Worm (Caenorhabditis elegans): ENCODE measurements around the gene F35E8.13.

F35E8.13 gene

ce11 chrV:15890115-15890514, 33.0 kb upstream of the F35E8.13 start:
- TF ChIP-seq flh-1 (GFP tag; optimal IDR thresholded peaks at IDR 0.05) (no peak), unc-39 (tag; optimal IDR thresholded peaks at IDR 0.05) (no peak)

- no peak for TF ChIP-seq elt-3 (tag; optimal IDR thresholded peaks at IDR 0.05)
- no peak for TF ChIP-seq sptf-1 (tag; optimal IDR thresholded peaks at IDR 0.05)
- no peak for TF ChIP-seq ceh-83 (GFP tag; optimal IDR thresholded peaks at IDR 0.05)
- no peak for TF ChIP-seq lsy-2 (tag; optimal IDR thresholded peaks at IDR 0.05)
Measured at ce11 chrV:15891279-15891678, 31.8 kb upstream of the F35E8.13 start.

ce11 chrV:15891761-15892160, 31.3 kb upstream of the F35E8.13 start, which contains the start of gene T06C12.12:
Gene T06C12.12 (plus strand): TSS chrV:15892061.
- TF ChIP-seq M03D4.4 (tag; optimal IDR thresholded peaks at IDR 0.05) (no peak), snpc-4 (tag; optimal IDR thresholded peaks at IDR 0.05) (no peak)

- no peak for TF ChIP-seq ceh-39 (tag; optimal IDR thresholded peaks at IDR 0.05)
- TF ChIP-seq nhr-12 (tag; optimal IDR thresholded peaks at IDR 0.05), result no peak
- TF ChIP-seq unc-120 (tag; optimal IDR thresholded peaks at IDR 0.05; ENCODE audit: poor library complexity, severe bottlenecking), result no peak
- TF ChIP-seq nhr-76 (tag; optimal IDR thresholded peaks at IDR 0.05), result no peak
- TF ChIP-seq cnd-1 (tag; optimal IDR thresholded peaks at IDR 0.05), result no peak
- TF ChIP-seq flh-1 (GFP tag; optimal IDR thresholded peaks at IDR 0.05), result no peak
- TF ChIP-seq zip-8 (tag; optimal IDR thresholded peaks at IDR 0.05), result no peak
- no peak for TF ChIP-seq sptf-1 (tag; optimal IDR thresholded peaks at IDR 0.05)
- TF ChIP-seq pha-4 (tag; optimal IDR thresholded peaks at IDR 0.05), result no peak
- no peak for TF ChIP-seq drap-1 (GFP tag; optimal IDR thresholded peaks at IDR 0.05)
- no peak for TF ChIP-seq hlh-1 (tag; optimal IDR thresholded peaks at IDR 0.05)
- TF ChIP-seq lin-32 (GFP tag; optimal IDR thresholded peaks at IDR 0.05), result no peak
- TF ChIP-seq elt-3 (tag; optimal IDR thresholded peaks at IDR 0.05), result no peak
- no peak for TF ChIP-seq ces-1 (GFP tag; optimal IDR thresholded peaks at IDR 0.05)
- TF ChIP-seq unc-39 (tag; optimal IDR thresholded peaks at IDR 0.05), result no peak
Measured at ce11 chrV:15892696-15893095, 30.4 kb upstream of the F35E8.13 start, which contains the start of gene T06C12.11. Gene T06C12.11 (plus strand): TSS chrV:15892996.

- TF ChIP-seq drap-1 (GFP tag; optimal IDR thresholded peaks at IDR 0.05) (no peak), zip-8 (tag; optimal IDR thresholded peaks at IDR 0.05) (no peak), lin-32 (GFP tag; optimal IDR thresholded peaks at IDR 0.05) (no peak), blmp-1 (tag; optimal IDR thresholded peaks at IDR 0.05) (no peak), tbx-8 (GFP tag; optimal IDR thresholded peaks at IDR 0.05) (no peak), unc-39 (tag; optimal IDR thresholded peaks at IDR 0.05) (no peak), cnd-1 (tag; optimal IDR thresholded peaks at IDR 0.05) (no peak), M03D4.4 (tag; optimal IDR thresholded peaks at IDR 0.05) (no peak), elt-1 (tag; optimal IDR thresholded peaks at IDR 0.05; ENCODE audit: borderline replicate concordance, insufficient read depth) (no peak), unc-62 (GFP tag; optimal IDR thresholded peaks at IDR 0.05) (no peak), flh-1 (GFP tag; optimal IDR thresholded peaks at IDR 0.05) (no peak), bed-3 (GFP tag; optimal IDR thresholded peaks at IDR 0.05) (no peak), ham-2 (GFP tag; optimal IDR thresholded peaks at IDR 0.05) (no peak)
Measured at ce11 chrV:15896671-15897070, 26.4 kb upstream of the F35E8.13 start, which contains the start of gene nhr-213. Gene nhr-213 (minus strand): TSS chrV:15896771.

ce11 chrV:15897696-15898095, 25.4 kb upstream of the F35E8.13 start, which contains the start of gene str-60:
Gene str-60 (plus strand): TSS chrV:15897996.
- TF ChIP-seq unc-120 (tag; optimal IDR thresholded peaks at IDR 0.05; ENCODE audit: poor library complexity, severe bottlenecking) (no peak), lin-13 (tag; optimal IDR thresholded peaks at IDR 0.05) (no peak), cnd-1 (tag; optimal IDR thresholded peaks at IDR 0.05) (no peak), hlh-1 (tag; optimal IDR thresholded peaks at IDR 0.05) (no peak), blmp-1 (tag; optimal IDR thresholded peaks at IDR 0.05) (no peak), bed-3 (GFP tag; optimal IDR thresholded peaks at IDR 0.05) (no peak), snpc-4 (tag; optimal IDR thresholded peaks at IDR 0.05) (no peak), unc-62 (GFP tag; optimal IDR thresholded peaks at IDR 0.05) (no peak), M03D4.4 (tag; optimal IDR thresholded peaks at IDR 0.05) (no peak), nhr-2 (tag; optimal IDR thresholded peaks at IDR 0.05) (no peak)

- TF ChIP-seq unc-120 (tag; optimal IDR thresholded peaks at IDR 0.05; ENCODE audit: poor library complexity, severe bottlenecking) (no peak), snpc-4 (tag; optimal IDR thresholded peaks at IDR 0.05) (no peak), ces-1 (GFP tag; optimal IDR thresholded peaks at IDR 0.05) (no peak), bed-3 (GFP tag; optimal IDR thresholded peaks at IDR 0.05) (no peak), ham-2 (GFP tag; optimal IDR thresholded peaks at IDR 0.05) (no peak), lin-32 (GFP tag; optimal IDR thresholded peaks at IDR 0.05) (no peak), elt-1 (tag; optimal IDR thresholded peaks at IDR 0.05; ENCODE audit: borderline replicate concordance, insufficient read depth) (no peak), drap-1 (GFP tag; optimal IDR thresholded peaks at IDR 0.05) (no peak), ztf-11 (tag; optimal IDR thresholded peaks at IDR 0.05) (no peak), mls-2 (tag; optimal IDR thresholded peaks at IDR 0.05) (no peak), cnd-1 (tag; optimal IDR thresholded peaks at IDR 0.05) (no peak), ceh-83 (GFP tag; optimal IDR thresholded peaks at IDR 0.05) (no peak), lsy-2 (tag; optimal IDR thresholded peaks at IDR 0.05) (no peak)
Measured at ce11 chrV:15899696-15900095, 23.4 kb upstream of the F35E8.13 start, which contains the start of gene T06C12.14. Gene T06C12.14 (plus strand): TSS chrV:15899996.

Data from whole organism, mixed stage, embryonic.